Fruit fly (Drosophila melanogaster) whole organism, embryonic: ENCODE data around the gene Fatp1.
A peak's percentile ranks its signal among the peaks of the same experiment; 100 is the strongest.

Source experiments
- Abd-B ChIP-seq: fragments of 200-800 bp; sonication (Bioruptor generic); optimal IDR thresholded peaks from 2 replicates; lab custom pipeline; 2018; ENCODE audit warnings: missing biosample characterization, mild to moderate bottlenecking, missing genetic modification characterization, moderate library complexity
- Adf1 ChIP-seq: fragments of 200-800 bp; sonication (Bioruptor generic); IDR thresholded peaks from 2 replicates; pipeline ENCODE4 v1.3.6; 2022; ENCODE audit warnings: missing biosample characterization, missing genetic modification characterization
- Atf3 ChIP-seq: fragments of 200-800 bp; sonication (Bioruptor generic); optimal IDR thresholded peaks from 3 replicates; lab custom pipeline; 2016; ENCODE audit warnings: missing biosample characterization, missing genetic modification characterization
- CG12659 ChIP-seq: fragments of 200-800 bp; sonication (Bioruptor generic); optimal IDR thresholded peaks from 3 replicates; lab custom pipeline; 2017; ENCODE audit warnings: mild to moderate bottlenecking, missing biosample characterization, missing genetic modification reagents, missing genetic modification characterization
- CG14667 ChIP-seq: fragments of 200-800 bp; sonication (Bioruptor generic); IDR thresholded peaks from 2 replicates; pipeline ENCODE4 v1.3.6; 2022; ENCODE audit warnings: missing biosample characterization, missing genetic modification characterization
- CG15073 ChIP-seq: fragments of 200-800 bp; sonication (Bioruptor generic); optimal IDR thresholded peaks from 2 replicates; lab custom pipeline; 2016; ENCODE audit warnings: missing biosample characterization, missing genetic modification characterization
- CG2120 ChIP-seq: fragments of 200-800 bp; sonication (Bioruptor generic); optimal IDR thresholded peaks from 3 replicates; lab custom pipeline; 2016; ENCODE audit warnings: missing biosample characterization, missing genetic modification characterization
- CG2712 ChIP-seq: fragments of 200-800 bp; optimal IDR thresholded peaks from 3 replicates; lab custom pipeline; 2019; ENCODE audit warnings: missing biosample characterization, mild to moderate bottlenecking, missing genetic modification characterization, moderate library complexity
- CG32767 ChIP-seq: fragments of 200-800 bp; sonication (Bioruptor generic); IDR thresholded peaks from 2 replicates; pipeline ENCODE4 v1.3.6; 2022; ENCODE audit warnings: missing biosample characterization, missing genetic modification characterization
- CG34422 ChIP-seq: fragments of 200-800 bp; sonication (Bioruptor generic); IDR thresholded peaks from 3 replicates; pipeline ENCODE4 v1.3.6; 2022; ENCODE audit warnings: missing biosample characterization, missing genetic modification characterization
- CG4730 ChIP-seq: fragments of 200-800 bp; sonication (Bioruptor generic); IDR thresholded peaks from 2 replicates; pipeline ENCODE4 v1.3.6; 2022; ENCODE audit warnings: missing biosample characterization, missing genetic modification characterization
- CG4820 ChIP-seq: fragments of 200-800 bp; sonication (Bioruptor generic); optimal IDR thresholded peaks from 3 replicates; lab custom pipeline; 2016; ENCODE audit warnings: missing biosample characterization, missing genetic modification characterization
- CG5180 ChIP-seq: fragments of 200-800 bp; sonication (Bioruptor generic); optimal IDR thresholded peaks from 3 replicates; lab custom pipeline; 2017; ENCODE audit warnings: missing biosample characterization, missing genetic modification characterization, mild to moderate bottlenecking, moderate library complexity, missing genetic modification reagents
- CG5953 ChIP-seq: fragments of 200-800 bp; sonication (Bioruptor generic); IDR thresholded peaks from 2 replicates; pipeline ENCODE4 v1.3.6; 2022; ENCODE audit warnings: missing biosample characterization, missing genetic modification characterization
- CG6175 ChIP-seq: fragments of 200-800 bp; sonication (Bioruptor generic); IDR thresholded peaks from 3 replicates; pipeline ENCODE4 v1.3.6; 2022; ENCODE audit warnings: missing biosample characterization, missing genetic modification characterization
- CG7745 ChIP-seq: fragments of 200-800 bp; sonication (Bioruptor generic); optimal IDR thresholded peaks from 2 replicates; lab custom pipeline; 2018; ENCODE audit warnings: missing biosample characterization, mild to moderate bottlenecking, missing genetic modification characterization, moderate library complexity
- CG7839 ChIP-seq: fragments of 200-800 bp; sonication (Bioruptor generic); optimal IDR thresholded peaks from 3 replicates; lab custom pipeline; 2018; ENCODE audit warnings: missing biosample characterization, mild to moderate bottlenecking, missing genetic modification characterization, moderate library complexity
- CG8924 ChIP-seq: fragments of 200-800 bp; optimal IDR thresholded peaks from 3 replicates; lab custom pipeline; 2019; ENCODE audit warnings: missing biosample characterization, mild to moderate bottlenecking, missing genetic modification characterization, moderate library complexity
- CG9609 ChIP-seq: fragments of 200-800 bp; sonication (Bioruptor generic); optimal IDR thresholded peaks from 3 replicates; lab custom pipeline; 2016; ENCODE audit warnings: missing biosample characterization, missing genetic modification characterization
- CHES-1-like ChIP-seq: fragments of 200-800 bp; sonication (Bioruptor generic); optimal IDR thresholded peaks from 2 replicates; lab custom pipeline; 2016; ENCODE audit warnings: missing biosample characterization, missing genetic modification characterization
- CrebB ChIP-seq: fragments of 200-800 bp; sonication (Bioruptor generic); optimal IDR thresholded peaks from 3 replicates; lab custom pipeline; 2018; ENCODE audit warnings: missing biosample characterization, mild to moderate bottlenecking, missing genetic modification characterization
- Dip3 ChIP-seq: fragments of 200-800 bp; sonication (Bioruptor generic); optimal IDR thresholded peaks from 3 replicates; lab custom pipeline; 2016; ENCODE audit warnings: missing biosample characterization, missing genetic modification characterization
- Elba2 ChIP-seq: fragments of 200-800 bp; sonication (Bioruptor generic); optimal IDR thresholded peaks from 3 replicates; lab custom pipeline; 2016; ENCODE audit warnings: missing biosample characterization, missing genetic modification characterization
- Ets65A ChIP-seq: fragments of 200-800 bp; sonication (Bioruptor generic); peaks from one replicate; lab custom pipeline; 2016; ENCODE audit warnings: missing biosample characterization, missing genetic modification characterization
- Ets97D ChIP-seq: fragments of 200-800 bp; sonication (Bioruptor generic); optimal IDR thresholded peaks from 3 replicates; lab custom pipeline; 2016; ENCODE audit warnings: missing biosample characterization, missing genetic modification characterization
- H2.0 ChIP-seq: fragments of 200-800 bp; sonication (Bioruptor generic); IDR thresholded peaks from 2 replicates; pipeline ENCODE4 v1.3.6; 2022; ENCODE audit warnings: missing biosample characterization, missing genetic modification characterization
- Hey ChIP-seq: fragments of 200-800 bp; sonication (Bioruptor generic); optimal IDR thresholded peaks from 3 replicates; lab custom pipeline; 2018; ENCODE audit warnings: missing biosample characterization, mild to moderate bottlenecking, missing genetic modification characterization
- Hr3 ChIP-seq: fragments of 200-800 bp; sonication (Bioruptor generic); optimal IDR thresholded peaks from 3 replicates; lab custom pipeline; 2016; ENCODE audit warnings: missing biosample characterization, missing genetic modification characterization
- Nf-YA ChIP-seq: fragments of 200-800 bp; sonication (Bioruptor generic); IDR thresholded peaks from 2 replicates; pipeline ENCODE4 v1.3.6; 2022; ENCODE audit warnings: missing biosample characterization, missing genetic modification characterization
- NfI ChIP-seq: fragments of 200-800 bp; sonication (Bioruptor generic); optimal IDR thresholded peaks from 3 replicates; lab custom pipeline; 2018; ENCODE audit warnings: missing biosample characterization, mild to moderate bottlenecking, missing genetic modification characterization, moderate library complexity
- Taf1 ChIP-seq: fragments of 200-800 bp; sonication (Bioruptor generic); IDR thresholded peaks from 2 replicates; pipeline ENCODE4 v1.3.6; 2022; ENCODE audit warnings: missing biosample characterization, missing genetic modification characterization
- Xbp1 ChIP-seq: fragments of 200-800 bp; sonication (Bioruptor generic); optimal IDR thresholded peaks from 3 replicates; lab custom pipeline; 2016; ENCODE audit warnings: missing biosample characterization, mild to moderate bottlenecking, missing genetic modification characterization
- al ChIP-seq: fragments of 200-800 bp; sonication (Bioruptor generic); IDR thresholded peaks from 2 replicates; pipeline ENCODE4 v1.3.6; 2022; ENCODE audit warnings: missing biosample characterization, missing genetic modification characterization
- amos ChIP-seq: fragments of 200-800 bp; sonication (Bioruptor generic); IDR thresholded peaks from 2 replicates; pipeline ENCODE4 v1.3.6; 2022; ENCODE audit warnings: missing biosample characterization, missing genetic modification characterization; ENCODE audit not compliant: partially characterized antibody
- bigmax ChIP-seq: fragments of 200-800 bp; sonication (Bioruptor generic); optimal IDR thresholded peaks from 2 replicates; lab custom pipeline; 2018; ENCODE audit warnings: missing biosample characterization, mild to moderate bottlenecking, missing genetic modification characterization
- chm ChIP-seq: fragments of 200-800 bp; sonication (Bioruptor generic); IDR thresholded peaks from 2 replicates; pipeline ENCODE4 v1.3.6; 2022; ENCODE audit warnings: missing biosample characterization, missing genetic modification characterization
- exex ChIP-seq: fragments of 200-800 bp; sonication (Bioruptor generic); optimal IDR thresholded peaks from 4 replicates; lab custom pipeline; 2018; ENCODE audit warnings: missing biosample characterization, mild to moderate bottlenecking, missing genetic modification characterization, moderate library complexity
- eyg ChIP-seq: fragments of 200-800 bp; sonication (Bioruptor generic); optimal IDR thresholded peaks from 3 replicates; lab custom pipeline; 2016; ENCODE audit warnings: missing biosample characterization, missing genetic modification characterization
- fd102C ChIP-seq: fragments of 200-800 bp; sonication (Bioruptor generic); optimal IDR thresholded peaks from 2 replicates; lab custom pipeline; 2018; ENCODE audit warnings: missing biosample characterization, mild to moderate bottlenecking, missing genetic modification characterization, moderate library complexity
- fu2 ChIP-seq: fragments of 200-800 bp; sonication (Bioruptor generic); optimal IDR thresholded peaks from 2 replicates; lab custom pipeline; 2016; ENCODE audit warnings: missing biosample characterization, missing genetic modification characterization
- gcm ChIP-seq: fragments of 200-800 bp; sonication (Bioruptor generic); optimal IDR thresholded peaks from 2 replicates; lab custom pipeline; 2019; ENCODE audit warnings: missing biosample characterization, mild to moderate bottlenecking, missing genetic modification characterization, moderate library complexity
- jigr1 ChIP-seq: fragments of 200-800 bp; sonication (Bioruptor generic); IDR thresholded peaks from 3 replicates; pipeline ENCODE4 v1.3.6; 2022; ENCODE audit warnings: missing biosample characterization, missing genetic modification characterization
- luna ChIP-seq: fragments of 200-800 bp; sonication (Bioruptor generic); optimal IDR thresholded peaks from 2 replicates; lab custom pipeline; 2016; ENCODE audit warnings: missing biosample characterization, missing genetic modification characterization
- onecut ChIP-seq: fragments of 200-800 bp; sonication (Bioruptor generic); IDR thresholded peaks from 2 replicates; pipeline ENCODE4 v1.3.6; 2022; ENCODE audit warnings: missing biosample characterization, missing genetic modification characterization
- peb ChIP-seq: fragments of 200-800 bp; sonication (Bioruptor generic); IDR thresholded peaks from 2 replicates; pipeline ENCODE4 v1.3.6; 2022; ENCODE audit warnings: missing biosample characterization, missing genetic modification characterization
- pita ChIP-seq: fragments of 200-800 bp; sonication (Bioruptor generic); optimal IDR thresholded peaks from 2 replicates; lab custom pipeline; 2017; ENCODE audit warnings: missing biosample characterization, mild to moderate bottlenecking, missing genetic modification characterization
- pum ChIP-seq: fragments of 200-800 bp; sonication (Bioruptor generic); optimal IDR thresholded peaks from 2 replicates; lab custom pipeline; 2016; ENCODE audit warnings: missing biosample characterization, missing genetic modification characterization
- ro ChIP-seq: fragments of 200-800 bp; sonication (Bioruptor generic); IDR thresholded peaks from 2 replicates; pipeline ENCODE4 v1.3.6; 2022; ENCODE audit warnings: missing biosample characterization, missing genetic modification characterization
- salm ChIP-seq: fragments of 200-800 bp; sonication (Bioruptor generic); optimal IDR thresholded peaks from 2 replicates; lab custom pipeline; 2018; ENCODE audit warnings: missing biosample characterization, mild to moderate bottlenecking, missing genetic modification characterization
- scrt ChIP-seq: fragments of 200-800 bp; sonication (Bioruptor generic); optimal IDR thresholded peaks from 2 replicates; lab custom pipeline; 2018; ENCODE audit warnings: missing biosample characterization, mild to moderate bottlenecking, missing genetic modification characterization, moderate library complexity
- tgo ChIP-seq: fragments of 200-800 bp; sonication (Bioruptor generic); IDR thresholded peaks from 3 replicates; pipeline ENCODE4 v1.3.6; 2022; ENCODE audit warnings: missing biosample characterization, missing genetic modification characterization
- zf30C ChIP-seq: fragments of 200-800 bp; sonication (Bioruptor generic); optimal IDR thresholded peaks from 3 replicates; lab custom pipeline; 2018; ENCODE audit warnings: missing biosample characterization, mild to moderate bottlenecking, missing genetic modification characterization

The Fatp1 gene

DNA sequence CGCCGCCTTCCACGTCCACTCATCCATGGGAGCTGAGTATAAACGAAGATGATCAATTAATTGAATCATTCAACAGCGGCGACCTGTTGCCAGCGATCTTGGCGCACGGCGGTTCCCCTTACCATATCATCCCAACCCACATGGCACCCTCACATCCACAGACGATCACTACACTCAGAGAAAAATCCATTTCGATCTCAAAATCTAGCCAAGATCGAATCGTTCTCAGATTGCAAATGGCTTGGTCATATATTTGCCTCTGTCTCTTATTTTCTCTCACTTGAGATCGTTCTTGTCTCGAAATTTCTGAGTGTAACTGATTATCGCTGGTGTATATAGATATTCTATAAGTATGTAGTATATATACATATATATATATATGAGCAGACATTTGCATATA is 48.6 kb downstream of the Fatp1 start (continued):
- peak; percentile 70 for TF ChIP-seq CG2712
- TF ChIP-seq Taf1 (GFP tag; lab: Robert Waterston, UW) = peak; percentile 61
- TF ChIP-seq fd102C (GFP tag; lab: Kevin White, UChicago) = no peak
- TF ChIP-seq ro (GFP tag; lab: Robert Waterston, UW) = no peak
- no peak for TF ChIP-seq fu2
- TF ChIP-seq eyg (GFP tag; lab: Kevin White, UChicago) = no peak
- TF ChIP-seq pum (GFP tag; lab: Kevin White, UChicago) = no peak
- TF ChIP-seq Ets97D = peak; percentile 1
- peak; percentile 93 for TF ChIP-seq Ets65A
- TF ChIP-seq CG9609 (GFP tag; lab: Kevin White, UChicago) = no peak
- no peak; the same call in 1 of the 2 replicates for TF ChIP-seq CG14667
- no peak for TF ChIP-seq CG32767 (GFP tag; lab: Robert Waterston, UW)
- TF ChIP-seq CHES-1-like (GFP tag; lab: Kevin White, UChicago) = no peak
- peak; percentile 57 for TF ChIP-seq al (GFP tag; lab: Robert Waterston, UW)
- TF ChIP-seq Adf1 (GFP tag; lab: Robert Waterston, UW) = peak; percentile 34; the same call in 1 of the 2 replicates
- no peak for TF ChIP-seq jigr1 (GFP tag; lab: Robert Waterston, UW)
- TF ChIP-seq CG5180 = peak; percentile 28
- TF ChIP-seq zf30C = peak; percentile 57
- TF ChIP-seq Dip3 (GFP tag; lab: Kevin White, UChicago) = no peak
- TF ChIP-seq pita (GFP tag; lab: Kevin White, UChicago) = no peak
- peak; percentile 73; the same call in 2 of the 3 replicates for TF ChIP-seq CG34422 (GFP tag; lab: Robert Waterston, UW)
- TF ChIP-seq Xbp1 = peak; percentile 61
- no peak for TF ChIP-seq CG15073 (GFP tag; lab: Kevin White, UChicago)
- TF ChIP-seq CG6175 (GFP tag; lab: Robert Waterston, UW) = no peak
- 0 out of 2 replicates have a peak, but pooled peaks have one; percentile 9 for TF ChIP-seq Nf-YA
- no peak for TF ChIP-seq Atf3 (GFP tag; lab: Kevin White, UChicago)
- 0 out of 2 replicates have a peak, but pooled peaks have one; percentile 55 for TF ChIP-seq chm
- peak; percentile 60 for TF ChIP-seq H2.0
- no peak for TF ChIP-seq CG7745
- no peak for TF ChIP-seq Elba2
- TF ChIP-seq CrebB = no peak
- TF ChIP-seq CG12659 (GFP tag; lab: Kevin White, UChicago) = peak; percentile 5
- TF ChIP-seq CG4730 (GFP tag; lab: Robert Waterston, UW) = peak; percentile 38; the same call in 1 of the 2 replicates
- TF ChIP-seq amos = no peak
- peak; percentile 4 for TF ChIP-seq exex (tag; lab: Kevin White, UChicago)
- TF ChIP-seq bigmax (GFP tag; lab: Kevin White, UChicago) = no peak
- no peak for TF ChIP-seq luna
- peak; percentile 38; the same call in 1 of the 2 replicates for TF ChIP-seq onecut
- peak; percentile 43 for TF ChIP-seq CG2120 (GFP tag; lab: Kevin White, UChicago)
- TF ChIP-seq CG4820 (GFP tag; lab: Kevin White, UChicago) = peak; percentile 44
- peak; percentile 63 for TF ChIP-seq NfI (GFP tag; lab: Kevin White, UChicago)
- no peak for TF ChIP-seq Hey (tag; lab: Kevin White, UChicago)
- TF ChIP-seq Hr3 (GFP tag; lab: Kevin White, UChicago) = peak; percentile 9
- TF ChIP-seq scrt (GFP tag; lab: Kevin White, UChicago) = peak; percentile 23
- peak; percentile 56 for TF ChIP-seq peb (GFP tag; lab: Robert Waterston, UW)
- TF ChIP-seq gcm (GFP tag; lab: Kevin White, UChicago) = peak; percentile 2
- peak; percentile 11 for TF ChIP-seq salm (tag; lab: Kevin White, UChicago)
- TF ChIP-seq CG5953 (GFP tag; lab: Robert Waterston, UW) = no peak
- peak; percentile 42 for TF ChIP-seq CG8924
- TF ChIP-seq tgo (GFP tag; lab: Robert Waterston, UW) = peak; percentile 72; the same call in 2 of the 3 replicates
- peak; percentile 68 for TF ChIP-seq CG7839 (tag; lab: Kevin White, UChicago)
- TF ChIP-seq Abd-B (GFP tag; lab: Kevin White, UChicago) = peak; percentile 35
